Fruit fly (Drosophila melanogaster) whole organism, prepupa: ENCODE measurements around the gene CG11409.

ENCODE experiments used
- CG1621 ChIP-seq: fragments of 200-800 bp; sonication (Bioruptor generic); optimal IDR thresholded peaks from 3 replicates; lab custom pipeline; 2018; ENCODE audit warnings: missing biosample characterization, mild to moderate bottlenecking, missing genetic modification characterization
- CG32006 ChIP-seq: fragments of 200-800 bp; sonication (Bioruptor generic); optimal IDR thresholded peaks from 3 replicates; lab custom pipeline; 2017; ENCODE audit warnings: missing biosample characterization, mild to moderate bottlenecking, missing genetic modification characterization
- CG8319 ChIP-seq: fragments of 200-800 bp; sonication (Bioruptor generic); optimal IDR thresholded peaks from 3 replicates; lab custom pipeline; 2016; ENCODE audit warnings: missing biosample characterization, missing genetic modification characterization
- Lpt ChIP-seq: fragments of 200-800 bp; sonication (Bioruptor generic); optimal IDR thresholded peaks from 3 replicates; lab custom pipeline; 2016; ENCODE audit warnings: missing biosample characterization, missing genetic modification characterization
- fkh ChIP-seq: fragments of 200-800 bp; sonication (Bioruptor generic); optimal IDR thresholded peaks from 3 replicates; lab custom pipeline; 2017; ENCODE audit warnings: missing biosample characterization, mild to moderate bottlenecking, missing genetic modification characterization, moderate library complexity

dm6 chrX:1341528-1341927, at the start of gene CG11409:
- no peak for TF ChIP-seq CG1621 (tag; lab: Kevin White, UChicago)
- no peak for TF ChIP-seq CG8319 (GFP tag; lab: Kevin White, UChicago)
- TF ChIP-seq Lpt = no peak
- no peak for TF ChIP-seq CG32006 (GFP tag; lab: Kevin White, UChicago)
- no peak for TF ChIP-seq fkh (GFP tag; lab: Kevin White, UChicago)
